Fruit fly (Drosophila melanogaster): ENCODE measurements around the gene RpS14a.

DNA sequence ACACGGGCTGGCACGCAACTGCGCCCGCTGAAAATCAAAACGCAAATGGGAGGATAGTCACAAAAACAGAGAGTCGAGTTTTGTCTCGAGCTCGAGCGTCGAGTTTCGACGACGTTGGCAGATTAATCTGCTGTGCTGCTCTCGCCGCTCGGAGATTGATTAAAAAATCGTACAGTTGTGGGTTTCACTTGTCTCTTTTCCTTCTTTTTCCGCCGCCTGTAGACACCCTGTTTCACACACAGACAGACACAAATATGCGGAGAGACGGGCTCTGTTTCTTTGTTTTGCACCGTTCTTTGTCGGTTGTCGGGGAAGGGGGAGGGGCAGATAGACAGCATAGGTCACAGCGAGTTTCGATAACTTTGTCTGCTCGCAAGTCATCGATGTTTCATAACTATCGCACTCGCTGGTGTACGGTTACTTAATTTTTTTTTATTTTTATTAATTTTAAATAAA, 13.3 kb downstream of the RpS14a start, which contains the start of gene orion:
- TF ChIP-seq psq (optimal IDR thresholded peaks at IDR 0.05) = no peak
- TF ChIP-seq ttk (optimal IDR thresholded peaks at IDR 0.05) = no peak
- TF ChIP-seq Myc (optimal IDR thresholded peaks at IDR 0.05) = no peak
- no peak for TF ChIP-seq insv (optimal IDR thresholded peaks at IDR 0.05)
- TF ChIP-seq h (optimal IDR thresholded peaks at IDR 0.05) = no peak
